Worm (Caenorhabditis elegans) whole organism, young adult: ENCODE measurements around the gene srp-8.

ENCODE experiments used
- B0019.2 ChIP-seq: fragments of 200-800 bp; sonication (Bioruptor generic); conservative IDR thresholded peaks from 2 replicates; pipeline ENCODE4 v1.3.6; 2022; ENCODE audit warnings: missing genetic modification reagents, missing genetic modification characterization, missing compliant biosample characterization
- C17E4.6 ChIP-seq: fragments of 200-800 bp; sonication (Bioruptor generic); IDR thresholded peaks from 2 replicates; pipeline ENCODE4 v1.3.6; 2022; ENCODE audit warnings: missing genetic modification reagents, missing genetic modification characterization, missing compliant biosample characterization
- D2030.7 ChIP-seq: fragments of 200-800 bp; sonication (Bioruptor generic); IDR thresholded peaks from 2 replicates; pipeline ENCODE4 v1.3.6; 2022; ENCODE audit warnings: missing genetic modification reagents, missing genetic modification characterization, missing compliant biosample characterization
- F33H1.4 ChIP-seq: fragments of 200-800 bp; sonication (Bioruptor generic); IDR thresholded peaks from 2 replicates; pipeline ENCODE4 v1.3.6; 2022; ENCODE audit warnings: missing genetic modification reagents, missing genetic modification characterization, missing compliant biosample characterization
- F52B5.7 ChIP-seq: sonication (generic microtip); optimal IDR thresholded peaks from 2 replicates; lab custom pipeline; 2016; ENCODE audit warnings: mild to moderate bottlenecking, missing genetic modification characterization, missing compliant biosample characterization
- F55B11.4 ChIP-seq: sonication (generic microtip); optimal IDR thresholded peaks from 2 replicates; lab custom pipeline; 2016; ENCODE audit warnings: missing compliant biosample characterization, missing genetic modification characterization, borderline replicate concordance; ENCODE audit not compliant: insufficient read depth
- F57C9.4 ChIP-seq: sonication (generic microtip); optimal IDR thresholded peaks from 2 replicates; lab custom pipeline; 2017; ENCODE audit warnings: mild to moderate bottlenecking, missing genetic modification characterization, missing compliant biosample characterization
- K12H6.12 ChIP-seq: fragments of 200-800 bp; sonication (Bioruptor generic); optimal IDR thresholded peaks from 2 replicates; lab custom pipeline; 2018; ENCODE audit warnings: mild to moderate bottlenecking, missing genetic modification characterization, missing compliant biosample characterization
- Y79H2A.3 ChIP-seq: fragments of 200-800 bp; sonication (Bioruptor generic); conservative IDR thresholded peaks from 2 replicates; pipeline ENCODE4 v1.3.6; 2022; ENCODE audit warnings: missing genetic modification reagents, missing genetic modification characterization, missing compliant biosample characterization
- akir-1 ChIP-seq: fragments of 200-800 bp; sonication (Bioruptor generic); optimal IDR thresholded peaks from 2 replicates; lab custom pipeline; 2018; ENCODE audit warnings: mild to moderate bottlenecking, missing genetic modification characterization, moderate library complexity, missing compliant biosample characterization
- ama-1 ChIP-seq, 3 experiments: fragments of 150-350 bp in 1 of 3; sonication (generic microtip) in 2 of 3; optimal IDR thresholded peaks; 2 replicates each; lab custom pipeline; 2014 to 2018; ENCODE audit warnings: missing biosample characterization in 2 of 3, missing genetic modification characterization in 2 of 3, missing genetic modification reagents in 2 of 3
- aptf-3 ChIP-seq: fragments of 200-800 bp; sonication (Bioruptor generic); IDR thresholded peaks from 2 replicates; pipeline ENCODE4 v1.3.6; 2022; ENCODE audit warnings: missing genetic modification characterization, missing compliant biosample characterization
- atf-7 ChIP-seq: sonication (generic microtip); optimal IDR thresholded peaks from 2 replicates; lab custom pipeline; 2017; ENCODE audit warnings: mild to moderate bottlenecking, missing genetic modification characterization, missing compliant biosample characterization
- athp-1 ChIP-seq: sonication (generic microtip); optimal IDR thresholded peaks from 2 replicates; lab custom pipeline; 2017; ENCODE audit warnings: mild to moderate bottlenecking, missing genetic modification characterization, missing compliant biosample characterization
- attf-3 ChIP-seq: fragments of 200-800 bp; sonication (Bioruptor generic); conservative IDR thresholded peaks from 2 replicates; pipeline ENCODE4 v1.3.6; 2022; ENCODE audit warnings: missing genetic modification reagents, missing genetic modification characterization, missing compliant biosample characterization
- bed-1 ChIP-seq: fragments of 200-800 bp; sonication (Bioruptor generic); IDR thresholded peaks from 2 replicates; pipeline ENCODE4 v1.3.6; 2022; ENCODE audit warnings: missing genetic modification reagents, missing genetic modification characterization, missing compliant biosample characterization
- cebp-1 ChIP-seq, 2 experiments: fragments of 200-800 bp in 1 of 2; sonication (Bioruptor generic) in 1 of 2; sonication (generic microtip) in 1 of 2; IDR thresholded peaks in 1 of 2; optimal IDR thresholded peaks in 1 of 2; 2 replicates each; pipeline versions ENCODE4 v1.3.6 to Lab custom; 2017 to 2022; ENCODE audit warnings: missing compliant biosample characterization in 2 of 2, missing genetic modification characterization in 2 of 2, mild to moderate bottlenecking in 1 of 2, missing genetic modification reagents in 1 of 2, moderate library complexity in 1 of 2
- ceh-58 ChIP-seq: fragments of 200-800 bp; sonication (Bioruptor generic); IDR thresholded peaks from 2 replicates; pipeline ENCODE4 v1.3.6; 2022; ENCODE audit warnings: missing genetic modification characterization, missing compliant biosample characterization
- ceh-91 ChIP-seq: fragments of 200-800 bp; sonication (Bioruptor generic); IDR thresholded peaks from 2 replicates; pipeline ENCODE4 v1.3.6; 2022; ENCODE audit warnings: missing genetic modification reagents, missing genetic modification characterization, missing compliant biosample characterization
- dox-1 ChIP-seq: fragments of 200-800 bp; sonication (Bioruptor generic); IDR thresholded peaks from 2 replicates; pipeline ENCODE4 v1.3.6; 2022; ENCODE audit warnings: missing genetic modification reagents, missing genetic modification characterization, missing compliant biosample characterization
- dpl-1 ChIP-seq: fragments of 150-350 bp; optimal IDR thresholded peaks from 2 replicates; lab custom pipeline; 2014; ENCODE audit warnings: missing biosample characterization, missing genetic modification reagents, missing genetic modification characterization
- egl-44 ChIP-seq: fragments of 200-800 bp; sonication (Bioruptor generic); IDR thresholded peaks from 2 replicates; pipeline ENCODE4 v1.3.6; 2022; ENCODE audit warnings: missing genetic modification reagents, missing genetic modification characterization, missing compliant biosample characterization
- hmg-1.2 ChIP-seq: fragments of 200-800 bp; sonication (Bioruptor generic); IDR thresholded peaks from 2 replicates; pipeline ENCODE4 v1.3.6; 2022; ENCODE audit warnings: missing genetic modification reagents, missing genetic modification characterization, missing compliant biosample characterization
- hmg-20 ChIP-seq: fragments of 200-800 bp; sonication (Bioruptor generic); IDR thresholded peaks from 2 replicates; pipeline ENCODE4 v1.3.6; 2022; ENCODE audit warnings: missing genetic modification reagents, missing genetic modification characterization, missing compliant biosample characterization
- hsf-1 ChIP-seq: fragments of 200-800 bp; sonication (Bioruptor generic); IDR thresholded peaks from 2 replicates; pipeline ENCODE4 v1.3.6; 2022; ENCODE audit warnings: missing genetic modification reagents, missing genetic modification characterization, missing compliant biosample characterization
- lag-1 ChIP-seq: fragments of 200-800 bp; sonication (Bioruptor generic); IDR thresholded peaks from 2 replicates; pipeline ENCODE4 v1.3.6; 2022; ENCODE audit warnings: missing genetic modification reagents, missing genetic modification characterization, missing compliant biosample characterization
- lin-40 ChIP-seq: sonication (generic microtip); optimal IDR thresholded peaks from 2 replicates; lab custom pipeline; 2016; ENCODE audit warnings: missing genetic modification characterization, mild to moderate bottlenecking, missing compliant biosample characterization, missing genotype, missing genetic modification reagents
- madf-6 ChIP-seq: fragments of 200-800 bp; sonication (Bioruptor generic); IDR thresholded peaks from 2 replicates; pipeline ENCODE4 v1.3.6; 2022; ENCODE audit warnings: missing genetic modification reagents, missing genetic modification characterization, missing compliant biosample characterization
- mcd-1 ChIP-seq: fragments of 200-800 bp; sonication (Bioruptor generic); IDR thresholded peaks from 2 replicates; pipeline ENCODE4 v1.3.6; 2022; ENCODE audit warnings: missing genetic modification reagents, missing genetic modification characterization, missing compliant biosample characterization
- mel-28 ChIP-seq: sonication (generic microtip); optimal IDR thresholded peaks from 2 replicates; lab custom pipeline; 2016; ENCODE audit warnings: borderline replicate concordance, mild to moderate bottlenecking, missing genetic modification characterization, missing compliant biosample characterization
- mxl-1 ChIP-seq: sonication (generic microtip); optimal IDR thresholded peaks from 2 replicates; lab custom pipeline; 2016; ENCODE audit warnings: missing genetic modification characterization, missing compliant biosample characterization
- nhr-120 ChIP-seq: fragments of 200-800 bp; sonication (Bioruptor generic); IDR thresholded peaks from 2 replicates; pipeline ENCODE4 v1.3.6; 2022; ENCODE audit warnings: missing genetic modification characterization, missing compliant biosample characterization
- nhr-90 ChIP-seq: sonication (generic microtip); optimal IDR thresholded peaks from 2 replicates; lab custom pipeline; 2016; ENCODE audit warnings: missing genotype, mild to moderate bottlenecking, missing genetic modification characterization, missing compliant biosample characterization
- rcor-1 ChIP-seq: fragments of 200-800 bp; sonication (Bioruptor generic); IDR thresholded peaks from 2 replicates; pipeline ENCODE4 v1.3.6; 2022; ENCODE audit warnings: missing genetic modification reagents, missing genetic modification characterization, missing compliant biosample characterization
- repo-1 ChIP-seq: sonication (generic microtip); optimal IDR thresholded peaks from 2 replicates; lab custom pipeline; 2017; ENCODE audit warnings: mild to moderate bottlenecking, missing genetic modification characterization, missing compliant biosample characterization
- sdz-38 ChIP-seq: sonication (generic microtip); optimal IDR thresholded peaks from 2 replicates; lab custom pipeline; 2016; ENCODE audit warnings: missing genotype, missing genetic modification characterization, missing compliant biosample characterization
- snpc-3.4 ChIP-seq: sonication (generic microtip); optimal IDR thresholded peaks from 2 replicates; lab custom pipeline; 2017; ENCODE audit warnings: missing genetic modification characterization, mild to moderate bottlenecking, missing compliant biosample characterization, antibody characterized with exemption, moderate library complexity, missing genotype, missing genetic modification reagents
- tbp1 ChIP-seq: fragments of 200-800 bp; sonication (Bioruptor generic); optimal IDR thresholded peaks from 2 replicates; lab custom pipeline; 2018; ENCODE audit warnings: mild to moderate bottlenecking, missing genetic modification characterization, missing compliant biosample characterization
- tbx-9 ChIP-seq: sonication (generic microtip); optimal IDR thresholded peaks from 2 replicates; lab custom pipeline; 2016; ENCODE audit warnings: borderline replicate concordance, missing genetic modification characterization, inconsistent platforms, missing compliant biosample characterization
- tlf-1 ChIP-seq: fragments of 200-800 bp; sonication (Bioruptor generic); optimal IDR thresholded peaks from 2 replicates; lab custom pipeline; 2018; ENCODE audit warnings: mild to moderate bottlenecking, missing genetic modification characterization, missing compliant biosample characterization
- xnd-1 ChIP-seq: sonication (generic microtip); optimal IDR thresholded peaks from 2 replicates; lab custom pipeline; 2016; ENCODE audit warnings: missing genotype, missing genetic modification reagents, missing genetic modification characterization, missing compliant biosample characterization
- ztf-22 ChIP-seq: fragments of 200-800 bp; sonication (Bioruptor generic); optimal IDR thresholded peaks from 2 replicates; lab custom pipeline; 2018; ENCODE audit warnings: mild to moderate bottlenecking, missing genetic modification characterization, moderate library complexity, missing compliant biosample characterization
- ztf-26 ChIP-seq: sonication (generic microtip); optimal IDR thresholded peaks from 2 replicates; lab custom pipeline; 2017; ENCODE audit warnings: missing genetic modification characterization, missing compliant biosample characterization
- ztf-28 ChIP-seq: fragments of 200-800 bp; sonication (Bioruptor generic); IDR thresholded peaks from 2 replicates; pipeline ENCODE4 v1.3.6; 2022; ENCODE audit warnings: missing genetic modification reagents, missing genetic modification characterization, missing compliant biosample characterization
- ztf-3 ChIP-seq: fragments of 200-800 bp; sonication (Bioruptor generic); optimal IDR thresholded peaks from 2 replicates; lab custom pipeline; 2018; ENCODE audit warnings: mild to moderate bottlenecking, missing genetic modification characterization, missing compliant biosample characterization

srp-8 gene

DNA sequence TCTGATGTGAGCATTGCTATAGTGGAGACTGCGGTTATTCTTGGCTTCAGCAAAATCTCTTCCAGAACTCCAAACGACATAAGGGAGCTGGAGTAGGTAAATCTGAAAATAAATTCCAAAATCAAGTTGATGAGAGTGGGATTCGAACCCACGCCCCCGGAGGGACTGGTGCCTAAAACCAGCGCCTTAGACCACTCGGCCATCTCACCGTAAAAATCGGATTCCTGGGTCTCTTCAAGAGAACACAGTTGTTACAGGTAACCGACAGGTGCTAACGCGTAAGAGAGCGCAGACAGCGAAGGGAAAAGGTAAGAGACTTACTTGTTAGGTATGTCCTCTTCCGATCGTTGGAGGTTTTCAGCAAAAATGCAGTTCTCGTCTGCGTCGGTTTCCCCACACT is 51.8 kb downstream of the srp-8 start (continued):
- TF ChIP-seq B0019.2 (GFP tag; lab: Robert Waterston, UW) (no peak), F57C9.4 (tag; lab: Kevin White, UChicago) (no peak), atf-7 (no peak), F55B11.4 (tag; lab: Kevin White, UChicago) (no peak), ztf-3 (no peak), rcor-1 (GFP tag; lab: Robert Waterston, UW) (peak; percentile 38; the same call in 1 of the 2 replicates), dox-1 (no peak; the same call in 1 of the 2 replicates), repo-1 (no peak), ztf-22 (GFP tag; lab: Kevin White, UChicago) (no peak), D2030.7 (GFP tag; lab: Robert Waterston, UW) (peak; percentile 54), hmg-20 (GFP tag; lab: Robert Waterston, UW) (no peak), C17E4.6 (GFP tag; lab: Robert Waterston, UW) (no peak), lag-1 (GFP tag; lab: Robert Waterston, UW) (no peak), F33H1.4 (peak; percentile 18; the same call in 1 of the 2 replicates), tbp1 (GFP tag; lab: Kevin White, UChicago) (peak; percentile 87), hmg-1.2 (GFP tag; lab: Robert Waterston, UW) (peak; percentile 71), xnd-1 (tag; lab: Kevin White, UChicago) (no peak), aptf-3 (GFP tag; lab: Robert Waterston, UW) (no peak), mel-28 (tag; lab: Kevin White, UChicago) (no peak), dpl-1 (no peak), F52B5.7 (peak; percentile 13), snpc-3.4 (peak; percentile 34), tlf-1 (no peak), K12H6.12 (no peak), Y79H2A.3 (no peak), hsf-1 (GFP tag; lab: Robert Waterston, UW) (no peak), cebp-1 (GFP tag; IDR thresholded peaks at IDR 0.05; lab: Robert Waterston, UW) (no peak), cebp-1 (tag; optimal IDR thresholded peaks at IDR 0.05; lab: Kevin White, UChicago) (no peak), bed-1 (no peak), ceh-91 (GFP tag; lab: Robert Waterston, UW) (no peak), ztf-28 (no peak), egl-44 (GFP tag; lab: Robert Waterston, UW) (no peak), nhr-90 (tag; lab: Kevin White, UChicago) (peak; percentile 66), lin-40 (no peak), ama-1 (optimal IDR thresholded peaks at IDR 0.05; lab: Kevin White, UChicago) (no peak), ama-1 (GFP tag; optimal IDR thresholded peaks at IDR 0.05; lab: Kevin White, UChicago) (no peak), sdz-38 (tag; lab: Kevin White, UChicago) (no peak), attf-3 (GFP tag; lab: Robert Waterston, UW) (no peak), mxl-1 (tag; lab: Kevin White, UChicago) (no peak), ztf-26 (tag; lab: Kevin White, UChicago) (no peak), nhr-120 (GFP tag; lab: Robert Waterston, UW) (no peak), tbx-9 (tag; lab: Kevin White, UChicago) (no peak), madf-6 (no peak; the same call in 1 of the 2 replicates), ceh-58 (GFP tag; lab: Robert Waterston, UW) (no peak), mcd-1 (GFP tag; lab: Robert Waterston, UW) (no peak), athp-1 (tag; lab: Kevin White, UChicago) (no peak), akir-1 (GFP tag; lab: Kevin White, UChicago) (no peak)
